Worm (Caenorhabditis elegans) whole organism, dauer: ENCODE measurements around the gene smf-1.

ENCODE experiments used
- unc-62 ChIP-seq: sonication (generic microtip); optimal IDR thresholded peaks from 2 replicates; lab custom pipeline; 2017; ENCODE audit warnings: missing biosample characterization, missing genetic modification reagents, missing genetic modification characterization

smf-1 gene

DNA sequence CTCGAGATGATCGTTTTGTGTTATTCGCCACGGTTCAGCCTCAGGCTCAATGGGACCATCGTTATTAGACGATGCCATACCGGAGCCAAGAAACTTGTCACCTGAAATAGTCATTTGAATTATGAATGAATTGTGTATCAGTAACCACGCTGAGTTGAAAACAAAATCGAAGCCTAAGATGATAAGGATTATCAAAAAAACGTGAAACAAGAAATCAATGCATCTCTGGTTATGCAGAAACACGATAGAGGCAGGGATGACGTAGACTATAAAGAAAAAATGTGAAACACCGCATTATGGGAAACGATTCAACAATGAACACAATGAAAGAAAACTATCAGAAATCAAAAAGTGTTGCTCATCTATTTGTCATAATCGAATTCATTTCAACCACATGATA, at the start of gene smf-1:
Gene smf-1, minus strand, starts transcription at position 101 of the 400 bp plus-strand sequence.
- TF ChIP-seq unc-62, result no peak

DNA sequence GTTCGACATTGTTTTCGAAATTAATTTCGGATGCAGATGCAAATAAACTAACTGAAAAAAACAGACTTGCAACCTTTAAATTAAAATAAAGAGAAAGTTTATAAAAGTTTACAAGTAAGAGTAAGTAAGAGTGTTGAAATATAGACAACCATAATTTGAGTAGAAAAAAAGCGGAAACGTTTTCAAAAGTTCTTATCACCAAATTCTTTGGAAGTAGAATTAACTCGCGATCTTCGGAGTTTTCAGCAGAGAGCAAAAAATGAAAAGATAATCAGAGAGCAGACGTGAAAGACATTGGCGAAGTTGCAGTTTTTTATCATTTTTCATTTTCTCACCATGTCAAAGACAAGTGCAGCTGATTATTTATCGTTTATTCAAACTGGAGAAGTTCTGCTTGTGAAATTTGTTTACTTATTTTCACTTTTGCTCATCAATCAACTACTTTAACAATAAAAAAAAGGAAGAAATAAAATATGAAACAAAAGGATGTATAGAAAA, 38.9 kb upstream of the smf-1 start, which contains the start of gene abts-4:
Gene abts-4, minus strand, starts transcription at position 51 of the 498 bp plus-strand sequence.
- TF ChIP-seq unc-62, result no peak

DNA sequence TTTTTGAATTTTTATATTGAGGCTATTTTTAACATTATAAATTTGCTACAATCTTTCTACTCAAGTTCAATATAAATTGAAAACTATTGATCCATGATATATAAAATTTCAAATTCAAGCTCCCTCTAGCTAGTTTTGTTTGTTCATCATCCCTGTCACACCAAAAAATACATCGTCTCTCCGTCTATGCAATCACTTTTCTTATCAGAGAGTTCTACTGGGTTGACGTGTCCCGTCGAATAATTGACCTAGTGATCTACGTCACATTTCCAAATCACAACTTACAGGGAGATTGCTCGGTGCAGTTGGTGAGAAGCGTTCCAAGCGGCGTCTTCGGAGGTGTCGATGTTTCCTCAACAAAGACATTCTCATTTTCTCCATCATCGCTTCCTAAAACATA, 38.3 kb upstream of the smf-1 start:
- TF ChIP-seq unc-62, result no peak

DNA sequence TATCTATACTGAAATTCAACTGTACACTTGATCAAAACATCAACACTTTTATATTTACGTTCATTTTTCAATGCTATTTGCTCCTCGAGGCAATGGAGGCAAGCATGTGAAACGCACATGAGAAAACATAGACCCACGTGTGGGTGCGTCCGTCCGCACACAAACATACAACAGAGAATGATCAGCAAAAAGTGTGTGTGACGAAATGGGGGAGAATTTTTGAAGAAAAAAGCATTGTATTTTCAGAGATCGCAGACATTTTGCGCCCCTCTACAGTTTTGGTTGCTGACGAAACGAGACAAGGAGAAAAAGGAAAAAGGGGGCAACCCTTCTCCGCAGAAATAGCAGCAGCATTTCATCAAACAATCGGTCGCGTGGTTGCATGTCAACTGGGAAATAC, 27.3 kb upstream of the smf-1 start:
- TF ChIP-seq unc-62, result no peak

DNA sequence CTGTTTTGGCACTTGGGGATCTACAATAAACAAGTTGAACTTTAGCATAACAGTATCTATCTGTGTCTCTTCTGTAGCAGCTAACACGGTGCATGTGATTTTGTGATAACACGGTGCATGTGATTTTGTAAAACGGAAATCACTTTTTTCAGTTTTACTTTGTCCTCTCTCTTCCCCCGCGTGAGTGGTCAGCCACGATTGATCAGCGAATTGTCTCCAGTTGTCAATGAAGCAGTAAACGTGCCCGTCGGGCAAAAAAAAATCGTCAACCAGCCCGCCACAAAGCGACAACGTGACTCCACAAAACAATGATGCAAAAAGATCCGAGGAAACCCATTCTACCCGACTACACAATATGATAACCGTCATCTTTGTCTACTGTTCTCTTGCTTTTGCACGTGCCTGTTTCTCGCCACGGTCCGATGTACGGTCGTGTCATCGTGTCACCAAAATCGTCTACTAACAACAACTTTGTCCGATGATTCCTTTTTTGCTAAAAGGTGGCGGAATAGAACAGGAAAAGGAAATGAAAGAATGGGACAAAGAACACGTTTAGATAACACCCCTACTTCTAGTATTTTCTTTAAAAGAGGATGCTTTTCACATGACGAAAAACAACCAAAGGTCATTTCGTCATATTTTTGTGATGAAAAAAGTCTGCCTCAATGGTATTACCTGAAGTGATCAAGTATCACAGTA, 26.4 kb upstream of the smf-1 start:
- TF ChIP-seq unc-62, result no peak

DNA sequence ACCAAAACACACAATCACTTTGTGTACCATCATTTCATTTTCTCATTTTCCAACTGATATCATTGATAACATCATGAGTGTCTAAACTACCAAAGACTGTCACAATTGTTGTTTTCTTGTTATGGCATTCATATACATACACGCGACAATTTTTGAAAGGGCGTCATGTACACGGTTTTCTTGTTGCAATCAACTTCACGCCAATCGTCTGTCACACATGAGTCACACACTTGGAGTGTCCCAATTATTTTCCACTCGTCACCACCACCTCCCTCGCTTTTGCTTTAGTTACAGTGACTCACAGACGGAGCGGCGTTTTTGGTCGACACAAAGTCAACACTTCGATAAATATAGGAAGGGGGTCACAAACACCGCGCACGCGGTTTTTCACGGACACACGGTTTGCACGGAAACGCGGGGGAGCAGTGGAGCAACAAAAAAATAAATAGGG, 25.1 kb upstream of the smf-1 start:
- no peak for TF ChIP-seq unc-62

DNA sequence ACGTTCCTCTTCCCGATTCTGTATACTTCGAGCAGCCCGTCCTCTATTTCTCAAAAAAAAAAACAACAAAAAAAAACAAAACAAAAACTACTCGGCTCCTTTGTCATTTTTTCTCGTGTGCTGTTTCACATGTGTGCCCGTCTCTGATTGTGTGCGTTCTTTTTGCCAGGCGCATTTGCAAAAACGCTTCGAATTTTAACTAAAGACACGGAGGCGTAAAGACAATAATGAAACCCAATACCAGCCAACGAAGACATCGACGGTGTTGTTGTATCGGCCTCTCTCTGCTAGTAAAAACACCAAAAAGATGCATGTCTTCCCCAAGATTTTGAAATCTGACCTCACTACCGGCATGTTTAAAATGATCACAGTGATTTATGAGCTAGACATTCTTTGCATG, 24.0 kb upstream of the smf-1 start:
- TF ChIP-seq unc-62, result no peak

DNA sequence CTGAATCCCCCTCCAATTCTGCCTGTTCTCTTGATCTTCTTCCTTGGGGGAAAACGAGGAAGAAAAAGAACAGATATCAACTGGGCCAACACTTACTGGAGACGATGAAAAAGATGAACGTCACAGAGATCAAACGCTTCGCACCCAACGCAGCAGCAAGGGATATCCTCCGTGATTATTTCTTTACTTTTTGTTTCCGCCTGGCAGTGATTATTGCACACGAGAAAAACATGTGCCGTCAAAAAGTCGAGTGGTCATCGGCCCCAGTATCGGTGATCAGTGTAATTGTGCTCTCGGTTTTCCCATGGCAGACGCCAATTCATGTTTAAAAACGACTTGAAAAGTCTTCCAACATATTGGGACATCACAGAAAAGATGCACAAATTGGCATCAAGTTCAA, 22.6 kb upstream of the smf-1 start:
- TF ChIP-seq unc-62, result no peak

DNA sequence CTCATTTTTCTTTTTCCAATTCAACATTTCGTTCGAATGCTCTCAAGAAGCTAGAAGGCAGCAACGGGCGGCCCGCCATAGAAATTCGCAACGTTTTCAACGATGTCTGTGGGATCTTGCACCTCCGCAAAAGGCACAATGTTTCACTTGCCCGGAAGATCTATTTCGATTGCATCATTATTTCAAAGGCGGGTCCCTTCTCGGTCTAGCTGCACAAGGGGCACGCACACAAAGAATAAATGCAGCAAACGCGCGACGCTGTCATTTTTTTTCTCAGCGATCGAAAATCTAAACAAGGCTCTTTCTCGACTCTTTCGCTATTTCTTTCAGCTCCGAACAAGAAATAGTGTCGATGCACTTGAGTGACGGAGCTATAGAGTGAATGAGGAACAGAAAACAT, 22.1 kb upstream of the smf-1 start:
- TF ChIP-seq unc-62, result no peak

DNA sequence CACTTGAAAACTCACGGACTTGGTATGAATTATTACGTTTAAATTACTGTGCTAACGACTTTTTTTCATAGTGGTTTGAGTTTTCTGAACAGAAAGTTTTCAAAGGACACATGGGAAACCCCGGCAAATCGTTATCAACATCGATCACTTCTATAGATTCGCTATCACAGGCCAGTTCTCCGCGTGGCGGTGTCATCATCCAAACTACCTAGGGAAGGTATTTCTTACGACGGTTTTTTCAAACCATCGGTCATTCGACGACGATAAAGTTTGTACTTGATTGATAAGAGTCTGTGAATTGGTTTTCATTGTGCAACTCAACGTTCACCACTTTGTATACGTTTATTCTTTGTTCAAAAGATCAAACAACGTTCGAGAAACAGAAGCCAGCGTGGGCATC, 21.7 kb upstream of the smf-1 start:
- no peak for TF ChIP-seq unc-62

DNA sequence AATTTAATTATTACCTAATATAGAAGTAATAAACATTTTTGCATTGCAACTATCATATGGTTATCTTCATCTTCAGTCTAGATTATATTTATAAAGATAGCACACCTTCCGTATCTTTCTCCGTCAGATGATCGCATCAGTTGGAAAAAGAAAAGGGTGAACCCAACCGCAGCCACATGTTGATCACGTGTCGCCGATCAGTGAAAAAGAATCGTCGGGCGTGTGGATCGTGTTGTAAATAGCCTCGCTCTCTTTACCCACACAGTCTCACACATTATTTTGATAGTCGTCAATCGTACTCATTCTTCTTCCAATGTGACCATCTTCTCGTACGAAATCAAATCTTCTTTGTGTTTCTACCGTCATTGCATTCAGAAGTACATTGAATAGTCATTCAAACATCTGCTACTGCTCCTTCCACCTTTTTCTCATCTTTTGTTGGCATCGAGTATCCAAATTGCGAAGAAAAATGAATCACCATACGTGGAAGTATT, 21.0 kb upstream of the smf-1 start:
- no peak for TF ChIP-seq unc-62

DNA sequence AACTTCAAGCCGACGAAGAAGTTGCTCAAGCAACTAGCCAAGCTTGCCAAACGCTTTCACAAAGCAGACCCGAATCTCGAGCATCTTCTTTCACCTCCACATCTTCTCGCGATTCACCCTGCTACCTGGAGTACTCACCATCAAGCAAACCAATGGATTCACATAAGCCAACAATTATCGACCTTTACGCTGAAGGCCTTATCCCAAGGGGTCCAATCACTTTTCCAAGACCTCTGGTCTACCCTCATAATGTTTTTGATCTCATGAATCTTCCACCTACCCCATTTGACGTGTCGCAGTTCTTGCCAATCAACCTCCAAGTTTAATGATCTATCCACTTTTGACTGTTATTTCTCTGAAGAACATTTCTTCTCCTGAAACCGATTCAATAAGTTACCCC, 20.5 kb upstream of the smf-1 start:
- no peak for TF ChIP-seq unc-62

DNA sequence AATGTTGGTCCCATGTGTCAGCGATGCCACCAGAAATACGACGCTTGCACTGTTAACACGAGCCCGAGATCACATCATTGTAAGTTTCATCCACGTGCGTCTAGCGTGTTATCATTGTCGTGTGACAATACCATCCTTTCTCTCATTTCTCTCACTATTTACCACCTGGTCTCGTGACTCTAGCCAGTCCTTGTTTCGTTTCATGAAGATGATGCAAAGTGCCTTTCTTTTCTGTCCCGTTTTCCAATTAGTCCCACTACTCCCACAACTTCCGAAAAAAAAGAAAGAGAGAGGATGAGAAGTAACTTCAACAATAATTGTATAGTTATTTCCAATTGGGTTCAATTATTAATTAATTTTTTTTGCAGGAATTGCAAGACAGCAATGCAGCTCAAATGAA, 20.0 kb upstream of the smf-1 start:
- no peak for TF ChIP-seq unc-62

DNA sequence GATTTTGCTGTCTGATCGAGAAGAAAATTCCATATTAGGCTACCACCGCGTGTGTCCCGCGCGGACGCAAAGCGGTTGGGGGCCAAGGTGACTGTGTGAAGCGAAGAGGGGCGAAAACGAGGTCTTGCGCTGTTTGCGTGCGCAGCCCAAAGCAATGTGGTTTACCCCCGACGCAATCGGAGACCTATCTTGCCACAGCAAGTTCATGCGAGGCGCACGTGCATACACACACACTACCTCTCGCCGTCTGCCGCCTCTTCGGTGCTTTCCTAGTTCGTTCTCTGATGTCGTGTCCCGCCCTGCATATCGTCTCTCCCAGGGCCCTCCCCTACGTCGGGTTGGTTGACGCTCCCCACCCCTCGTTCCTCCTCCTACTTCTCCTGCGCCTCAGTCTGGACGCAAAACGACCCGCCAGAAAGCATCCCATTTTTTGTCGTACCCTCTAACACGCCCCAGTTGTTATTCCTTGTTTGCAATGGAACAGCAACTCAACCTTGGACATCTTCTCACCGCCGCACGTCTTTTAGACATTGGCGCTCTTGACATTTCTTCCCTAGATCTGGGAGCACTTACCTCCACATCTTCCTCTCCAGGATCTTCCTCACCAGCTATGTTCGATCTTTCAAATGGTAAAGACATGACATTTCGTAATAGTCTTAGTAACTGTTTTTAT, 19.3 kb upstream of the smf-1 start, which contains the start of gene mdl-1:
Gene mdl-1, plus strand, starts transcription at position 341 of the 673 bp plus-strand sequence.
- no peak for TF ChIP-seq unc-62

DNA sequence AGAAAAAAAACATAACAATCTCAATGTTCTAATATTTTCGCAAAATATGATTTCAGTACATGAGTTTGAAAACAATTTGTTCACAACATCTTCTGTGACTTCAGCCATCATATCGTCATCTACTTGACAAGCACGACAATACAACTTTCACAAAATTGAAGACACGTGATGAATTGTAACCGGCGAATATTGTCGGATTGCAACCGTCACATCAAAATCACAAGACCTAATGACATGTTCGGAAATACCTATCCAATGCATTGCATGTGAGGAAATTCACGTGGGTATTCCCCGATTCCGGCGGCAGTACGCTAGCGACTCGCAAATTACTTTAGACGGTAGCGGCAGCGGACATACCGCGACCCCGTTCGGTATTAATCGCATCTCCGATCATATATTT, 18.7 kb upstream of the smf-1 start:
- TF ChIP-seq unc-62, result no peak

DNA sequence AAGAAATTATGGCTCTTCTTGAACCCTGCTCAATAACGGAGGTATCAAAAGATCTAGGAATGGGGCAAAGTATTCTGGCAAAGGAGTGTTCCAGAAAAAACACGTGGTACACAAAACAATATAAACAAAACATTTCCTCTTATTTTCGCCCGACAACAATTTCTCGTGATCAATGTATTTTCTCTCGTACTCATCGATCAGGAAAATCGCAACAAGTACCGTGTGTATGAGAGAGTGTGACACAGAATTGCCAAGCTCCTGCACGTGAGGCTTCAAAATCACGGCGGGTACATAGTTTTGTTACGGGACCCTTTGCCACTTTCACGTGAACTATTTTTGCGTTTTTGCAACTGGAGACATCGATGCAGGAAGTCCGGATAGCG, 18.1 kb upstream of the smf-1 start:
- TF ChIP-seq unc-62, result no peak

DNA sequence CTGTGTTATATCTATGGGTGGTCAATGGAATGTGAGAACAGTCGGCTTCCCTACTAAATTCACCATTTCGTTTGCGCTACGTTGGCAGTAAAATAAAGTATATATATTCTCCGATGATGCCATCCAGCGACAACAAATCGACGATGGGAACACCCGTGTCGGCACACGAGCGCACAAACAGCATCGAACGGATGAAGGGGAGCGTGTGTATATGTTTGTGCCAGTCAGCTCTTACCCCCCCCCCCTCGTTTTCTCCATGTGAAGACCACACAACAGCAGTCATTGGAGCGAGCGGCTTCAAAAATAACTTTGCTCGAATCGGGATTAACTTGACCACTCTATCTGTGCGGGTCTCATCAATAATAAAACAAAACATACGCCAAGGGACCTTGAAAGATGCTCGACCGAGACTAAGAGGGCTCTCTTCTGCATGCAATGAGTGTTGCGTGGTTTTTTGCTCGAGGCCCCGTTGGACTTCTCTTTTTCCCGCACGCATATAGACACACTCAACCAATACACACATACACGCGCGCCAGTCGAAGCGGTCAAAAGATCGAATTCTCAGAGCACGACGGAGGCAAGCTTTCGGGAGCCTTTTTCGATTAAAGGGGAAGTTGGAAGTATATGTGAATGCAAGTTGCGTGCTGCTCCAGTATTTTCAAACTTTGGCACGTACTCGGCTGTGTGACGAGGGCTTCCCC, 17.6 kb upstream of the smf-1 start:
- no peak for TF ChIP-seq unc-62
